Fruit fly (Drosophila melanogaster) Kc167 (cell line): Measurements from ENCODE around the gene CG9932.

Source experiments
- Myc ChIP-seq: fragments of >200 bp; optimal IDR thresholded peaks from 2 replicates; lab custom pipeline; 2017; ENCODE audit warnings: missing external identifiers
- h ChIP-seq: fragments of >200 bp; optimal IDR thresholded peaks from 3 replicates; lab custom pipeline; 2018; ENCODE audit warnings: missing external identifiers
- insv ChIP-seq: fragments of >200 bp; optimal IDR thresholded peaks from 3 replicates; lab custom pipeline; 2018; ENCODE audit warnings: missing external identifiers
- psq ChIP-seq: fragments of >200 bp; optimal IDR thresholded peaks from 2 replicates; lab custom pipeline; 2017; ENCODE audit warnings: missing external identifiers
- ttk ChIP-seq: sonication (Bioruptor generic); optimal IDR thresholded peaks from 2 replicates; lab custom pipeline; 2017; ENCODE audit warnings: missing external identifiers

- no peak for TF ChIP-seq Myc (lab: Kevin White, UChicago)
- no peak for TF ChIP-seq psq (lab: Kevin White, UChicago)
- no peak for TF ChIP-seq ttk (lab: Kevin White, UChicago)
- TF ChIP-seq h (lab: Kevin White, UChicago) = no peak
- no peak for TF ChIP-seq insv (lab: Kevin White, UChicago)
These were observed 15.8 kb downstream of the CG9932 start for dm6 chr2L:13044135-13044534.
